Worm (Caenorhabditis elegans) whole organism, L1 larva: Measurements from ENCODE around the gene K09F6.15.

Experiments
- nhr-12 ChIP-seq: sonication (generic microtip); optimal IDR thresholded peaks from 2 replicates; lab custom pipeline; 2017; ENCODE audit warnings: missing biosample characterization, missing genetic modification characterization
- pqm-1 ChIP-seq: sonication (generic microtip); optimal IDR thresholded peaks from 3 replicates; lab custom pipeline; 2017; ENCODE audit warnings: missing biosample characterization, missing genetic modification characterization

DNA sequence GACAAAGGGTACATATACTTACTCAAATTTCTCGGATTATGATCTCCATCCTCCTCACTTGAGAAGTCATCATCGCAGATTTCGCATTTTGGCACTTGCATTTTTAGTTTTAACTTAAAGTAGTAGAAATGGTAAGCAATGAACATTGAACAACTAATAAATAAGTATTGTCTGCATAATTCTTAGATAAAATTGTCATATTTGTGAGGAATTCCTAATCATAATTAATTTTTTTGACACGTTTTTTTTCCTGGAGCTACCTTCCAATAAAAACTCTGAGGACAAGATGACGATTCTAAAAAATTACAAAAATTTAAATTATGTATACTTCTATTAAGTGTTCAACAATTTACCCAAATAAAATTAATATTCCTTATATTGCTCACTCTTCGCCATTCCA lies 35.4 kb upstream of the K09F6.15 start, which contains the start of the genes trim-21 and B0281.1:
- TF ChIP-seq nhr-12 (no peak), pqm-1 (tag; lab: Kevin White, UChicago) (no peak)
